Fruit fly (Drosophila melanogaster): ENCODE results near the gene CG32246.

CG32246 gene

DNA sequence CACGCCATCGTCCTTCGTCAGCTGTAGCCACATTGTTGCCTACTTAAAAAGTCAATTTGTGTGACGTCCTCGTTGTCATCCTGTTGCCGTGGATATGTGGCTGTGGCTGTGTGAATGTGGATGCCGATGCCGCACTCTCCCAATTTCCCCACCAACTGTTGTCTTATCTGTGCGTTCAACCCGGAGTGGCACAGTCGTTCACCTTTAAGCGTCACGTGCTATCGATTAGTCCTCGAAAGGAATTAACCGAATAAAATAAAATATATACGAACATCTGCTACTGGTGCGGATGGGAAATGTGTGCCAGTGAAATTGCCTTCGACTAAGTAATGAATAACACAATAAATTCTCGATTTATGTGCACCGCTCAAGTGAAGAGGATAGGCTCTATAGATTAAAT is 18.7 kb upstream of the CG32246 start:
- TF ChIP-seq CG8119 (GFP tag; IDR thresholded peaks at IDR 0.05), result no peak
- TF ChIP-seq CG8319 (GFP tag; optimal IDR thresholded peaks at IDR 0.05), result no peak
- no peak for TF ChIP-seq acj6 (GFP tag; optimal IDR thresholded peaks at IDR 0.05)
- TF ChIP-seq CG6854 (GFP tag; optimal IDR thresholded peaks at IDR 0.05), result no peak
- no peak for TF ChIP-seq CG32006 (GFP tag; optimal IDR thresholded peaks at IDR 0.05)
- no peak for TF ChIP-seq Lpt (GFP tag; optimal IDR thresholded peaks at IDR 0.05)
- TF ChIP-seq topi (GFP tag; optimal IDR thresholded peaks at IDR 0.05), result no peak
- no peak for TF ChIP-seq CG9139 (GFP tag; optimal IDR thresholded peaks at IDR 0.05)
- TF ChIP-seq CG16779 (tag; optimal IDR thresholded peaks at IDR 0.05), result no peak
- TF ChIP-seq CG31627 (GFP tag; optimal IDR thresholded peaks at IDR 0.05), result no peak
- no peak for TF ChIP-seq Eip78C (GFP tag)
- TF ChIP-seq ss (GFP tag; optimal IDR thresholded peaks at IDR 0.05), result no peak
- TF ChIP-seq CG11902 (GFP tag; optimal IDR thresholded peaks at IDR 0.05), result no peak
- no peak for TF ChIP-seq OdsH (GFP tag; optimal IDR thresholded peaks at IDR 0.05)
- TF ChIP-seq net (GFP tag; optimal IDR thresholded peaks at IDR 0.05), result no peak
- TF ChIP-seq Sox15 (GFP tag; optimal IDR thresholded peaks at IDR 0.05), result no peak

DNA sequence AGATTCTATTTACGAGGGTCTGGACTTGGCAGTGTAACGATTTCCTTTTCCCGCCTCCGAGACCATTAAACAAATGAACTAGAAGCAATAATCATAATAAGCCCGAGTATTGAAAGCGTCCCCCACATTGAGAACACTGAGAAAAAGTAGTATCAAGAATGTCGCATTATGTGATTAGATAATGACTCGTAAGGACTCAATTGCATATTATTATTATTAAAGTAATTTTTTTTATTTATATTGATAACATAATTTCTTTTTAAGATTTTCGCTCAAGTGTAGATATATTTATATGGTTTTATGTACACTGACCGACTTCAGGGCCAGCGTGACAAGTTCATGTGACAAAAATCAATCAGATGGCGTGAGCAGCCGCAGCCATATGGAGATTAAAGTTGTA is 17.6 kb upstream of the CG32246 start:
- TF ChIP-seq CG3919 (GFP tag; optimal IDR thresholded peaks at IDR 0.05), result no peak
- no peak for TF ChIP-seq fkh (GFP tag; optimal IDR thresholded peaks at IDR 0.05)
- TF ChIP-seq CG31627 (GFP tag; optimal IDR thresholded peaks at IDR 0.05), result no peak
- TF ChIP-seq spab (GFP tag; optimal IDR thresholded peaks at IDR 0.05), result no peak
- TF ChIP-seq CG1621 (tag; optimal IDR thresholded peaks at IDR 0.05), result no peak
- no peak for TF ChIP-seq esn (GFP tag; optimal IDR thresholded peaks at IDR 0.05)
- no peak for TF ChIP-seq topi (GFP tag; optimal IDR thresholded peaks at IDR 0.05)
- peak; percentile 55; the same call in 1 of the 3 replicates for TF ChIP-seq CG6163 (GFP tag; IDR thresholded peaks at IDR 0.05)
- no peak for TF ChIP-seq CG11902 (GFP tag; optimal IDR thresholded peaks at IDR 0.05)
- peak; percentile 57 for TF ChIP-seq dsx (GFP tag; optimal IDR thresholded peaks at IDR 0.05; ENCODE audit: poor library complexity, severe bottlenecking)
- no peak for TF ChIP-seq Hr39 (GFP tag; optimal IDR thresholded peaks at IDR 0.05)
- TF ChIP-seq fd59A (GFP tag; optimal IDR thresholded peaks at IDR 0.05), result peak; percentile 8
- no peak for TF ChIP-seq Sox15 (GFP tag; optimal IDR thresholded peaks at IDR 0.05)
- TF ChIP-seq svp (GFP tag), result no peak
- no peak for TF ChIP-seq net (GFP tag; optimal IDR thresholded peaks at IDR 0.05)
- TF ChIP-seq lz (GFP tag; optimal IDR thresholded peaks at IDR 0.05), result no peak
- no peak for TF ChIP-seq Gug (GFP tag; IDR thresholded peaks at IDR 0.05)
- TF ChIP-seq CG6792 (GFP tag; optimal IDR thresholded peaks at IDR 0.05), result peak; percentile 18
- no peak for TF ChIP-seq Hr38 (GFP tag; optimal IDR thresholded peaks at IDR 0.05)
- peak; percentile 28 for TF ChIP-seq achi (GFP tag; optimal IDR thresholded peaks at IDR 0.05)
- no peak for TF ChIP-seq CG11294 (GFP tag; IDR thresholded peaks at IDR 0.05)
- TF ChIP-seq Met (GFP tag; optimal IDR thresholded peaks at IDR 0.05), result no peak
- peak; percentile 31 for TF ChIP-seq acj6 (GFP tag; optimal IDR thresholded peaks at IDR 0.05)
- TF ChIP-seq CG7368 (GFP tag; optimal IDR thresholded peaks at IDR 0.05), result no peak
- TF ChIP-seq salr (GFP tag; optimal IDR thresholded peaks at IDR 0.05), result no peak
- TF ChIP-seq pdm3 (GFP tag; optimal IDR thresholded peaks at IDR 0.05), result no peak
- no peak for TF ChIP-seq cyc (GFP tag; optimal IDR thresholded peaks at IDR 0.05)
- TF ChIP-seq Lpt (GFP tag; optimal IDR thresholded peaks at IDR 0.05), result no peak
- peak; percentile 51 for TF ChIP-seq CG3032 (tag; optimal IDR thresholded peaks at IDR 0.05)
- TF ChIP-seq CG4318 (GFP tag; optimal IDR thresholded peaks at IDR 0.05), result no peak
- TF ChIP-seq Blimp-1 (GFP tag; optimal IDR thresholded peaks at IDR 0.05), result no peak
- no peak for TF ChIP-seq Ets21C (GFP tag; optimal IDR thresholded peaks at IDR 0.05)
- no peak for TF ChIP-seq vri (GFP tag; optimal IDR thresholded peaks at IDR 0.05)
- no peak for TF ChIP-seq Sox102F (GFP tag; optimal IDR thresholded peaks at IDR 0.05)
- no peak for TF ChIP-seq Smox (GFP tag; optimal IDR thresholded peaks at IDR 0.05)
- TF ChIP-seq CG10669 (GFP tag; optimal IDR thresholded peaks at IDR 0.05), result peak; percentile 38
- TF ChIP-seq CG8119 (GFP tag; IDR thresholded peaks at IDR 0.05), result no peak
- no peak for TF ChIP-seq Eip93F (GFP tag; optimal IDR thresholded peaks at IDR 0.05)
- TF ChIP-seq CG6276 (GFP tag; optimal IDR thresholded peaks at IDR 0.05), result no peak
- peak; percentile 44 for TF ChIP-seq OdsH (GFP tag; optimal IDR thresholded peaks at IDR 0.05)
- no peak for TF ChIP-seq eg (GFP tag; IDR thresholded peaks at IDR 0.05)
- TF ChIP-seq CG6854 (GFP tag; optimal IDR thresholded peaks at IDR 0.05), result no peak
- peak; percentile 3 for TF ChIP-seq CG11762 (GFP tag; optimal IDR thresholded peaks at IDR 0.05; ENCODE audit: insufficient read depth)
- TF ChIP-seq Sox14 (GFP tag; optimal IDR thresholded peaks at IDR 0.05), result no peak
- TF ChIP-seq ss (GFP tag; optimal IDR thresholded peaks at IDR 0.05), result peak; percentile 10 to 21

All from whole organism, prepupa.